Worm (Caenorhabditis elegans) whole organism, L4/young adult: ENCODE data around the gene cyn-6.

Experiments
- W03F9.2 ChIP-seq: fragments of 150-350 bp; optimal IDR thresholded peaks from 2 replicates; lab custom pipeline; 2014; ENCODE audit warnings: missing biosample characterization, missing genetic modification characterization
- dao-5 ChIP-seq: sonication (generic microtip); optimal IDR thresholded peaks from 2 replicates; lab custom pipeline; 2016; ENCODE audit warnings: missing genotype, missing genetic modification characterization, moderate library complexity, missing compliant biosample characterization
- him-1 ChIP-seq: sonication (generic microtip); optimal IDR thresholded peaks from 2 replicates; lab custom pipeline; 2016; ENCODE audit warnings: missing genotype, missing genetic modification reagents, missing genetic modification characterization, missing compliant biosample characterization

The cyn-6 gene

ce11 chrIII:764884-765283 lies 8.3 kb upstream of the cyn-6 start, which contains the start of gene ptl-1:
Gene ptl-1, plus strand, starts transcription at chrIII:765184.
- TF ChIP-seq W03F9.2 (tag; lab: Kevin White, UChicago) (no peak), him-1 (tag; lab: Kevin White, UChicago) (no peak), dao-5 (no peak)

ce11 chrIII:768528-768927 lies 4.7 kb upstream of the cyn-6 start:
- no peak for TF ChIP-seq dao-5
- no peak for TF ChIP-seq W03F9.2 (tag; lab: Kevin White, UChicago)
- no peak for TF ChIP-seq him-1 (tag; lab: Kevin White, UChicago)

ce11 chrIII:770958-771357 lies 2.3 kb upstream of the cyn-6 start, which contains the start of gene tpst-2:
Gene tpst-2, plus strand, starts transcription at chrIII:771258.
- TF ChIP-seq dao-5 (no peak), him-1 (tag; lab: Kevin White, UChicago) (no peak), W03F9.2 (tag; lab: Kevin White, UChicago) (no peak)

ce11 chrIII:772675-773074 lies 539 bp upstream of the cyn-6 start:
- no peak for TF ChIP-seq dao-5
- no peak for TF ChIP-seq him-1 (tag; lab: Kevin White, UChicago)
- TF ChIP-seq W03F9.2 (tag; lab: Kevin White, UChicago) = no peak

- TF ChIP-seq dao-5 = no peak
Observed at ce11 chrIII:775443-775842, 2.2 kb downstream of the cyn-6 start.

ce11 chrIII:778771-779170 lies 5.6 kb downstream of the cyn-6 start, which contains the start of gene alh-11:
Gene alh-11, minus strand, starts transcription at chrIII:778871.
- TF ChIP-seq W03F9.2 (tag; lab: Kevin White, UChicago) (no peak), him-1 (tag; lab: Kevin White, UChicago) (no peak), dao-5 (no peak)

ce11 chrIII:782503-782902 lies 9.3 kb downstream of the cyn-6 start:
- TF ChIP-seq W03F9.2 (tag; lab: Kevin White, UChicago) (no peak), him-1 (tag; lab: Kevin White, UChicago) (no peak), dao-5 (no peak)

- TF ChIP-seq him-1 (tag; lab: Kevin White, UChicago) (no peak), W03F9.2 (tag; lab: Kevin White, UChicago) (peak; percentile 82), dao-5 (no peak)
Observed at ce11 chrIII:783254-783753, 10.1 kb downstream of the cyn-6 start, which contains the start of the genes dagl-2 and ppm-1.G. Gene dagl-2, minus strand, starts transcription at chrIII:783305. Gene ppm-1.G, plus strand, starts transcription at chrIII:783703.

ce11 chrIII:789604-790003 lies 16.4 kb downstream of the cyn-6 start:
- TF ChIP-seq dao-5 (no peak), him-1 (tag; lab: Kevin White, UChicago) (no peak), W03F9.2 (tag; lab: Kevin White, UChicago) (no peak)

- no peak for TF ChIP-seq W03F9.2 (tag; lab: Kevin White, UChicago)
- no peak for TF ChIP-seq dao-5
- TF ChIP-seq him-1 (tag; lab: Kevin White, UChicago) = no peak
Observed at ce11 chrIII:790591-790990, 17.4 kb downstream of the cyn-6 start.

- TF ChIP-seq him-1 (tag; lab: Kevin White, UChicago) = peak; percentile 35
- peak; percentile 42 for TF ChIP-seq W03F9.2 (tag; lab: Kevin White, UChicago)
- no peak for TF ChIP-seq dao-5
Observed at ce11 chrIII:793595-793994, 20.4 kb downstream of the cyn-6 start, which contains the start of gene snt-2. Gene snt-2, minus strand, starts transcription at chrIII:793733.

- no peak for TF ChIP-seq dao-5
- TF ChIP-seq W03F9.2 (tag; lab: Kevin White, UChicago) = no peak
- no peak for TF ChIP-seq him-1 (tag; lab: Kevin White, UChicago)
Observed at ce11 chrIII:794000-794399, 20.8 kb downstream of the cyn-6 start, which contains the start of gene rps-29. Gene rps-29, plus strand, starts transcription at chrIII:794300.

ce11 chrIII:794984-795596 lies 21.9 kb downstream of the cyn-6 start, which contains the start of gene trpp-11:
Gene trpp-11, plus strand, starts transcription at chrIII:795136.
- TF ChIP-seq dao-5 (no peak), W03F9.2 (tag; lab: Kevin White, UChicago) (no peak), him-1 (tag; lab: Kevin White, UChicago) (no peak)

- TF ChIP-seq W03F9.2 (tag; lab: Kevin White, UChicago) (no peak), him-1 (tag; lab: Kevin White, UChicago) (no peak), dao-5 (no peak)
Observed at ce11 chrIII:797507-797906, 24.3 kb downstream of the cyn-6 start.

- no peak for TF ChIP-seq him-1 (tag; lab: Kevin White, UChicago)
Observed at ce11 chrIII:802041-802440, 28.8 kb downstream of the cyn-6 start.
